Worm (Caenorhabditis elegans): ENCODE results near the gene rnh-1.2.

ce11 chrII:9835958-9836357, 5.9 kb downstream of the rnh-1.2 start:
- TF ChIP-seq unc-62 (GFP tag; optimal IDR thresholded peaks at IDR 0.05) (no peak), unc-39 (tag; optimal IDR thresholded peaks at IDR 0.05) (no peak), nhr-237 (tag; optimal IDR thresholded peaks at IDR 0.05) (no peak)
